Worm (Caenorhabditis elegans) whole organism, L4 larva: ENCODE measurements around the gene sbds-1.

Experiments used
- F44E2.7 ChIP-seq: fragments of 200-800 bp; sonication (Bioruptor generic); IDR thresholded peaks from 2 replicates; pipeline ENCODE4 v2.1.2; 2022; ENCODE audit warnings: missing genetic modification characterization, missing compliant biosample characterization
- attf-4 ChIP-seq: sonication (generic microtip); optimal IDR thresholded peaks from 3 replicates; lab custom pipeline; 2017; ENCODE audit warnings: missing biosample characterization, missing genetic modification characterization
- ceh-82 ChIP-seq: sonication (generic microtip); optimal IDR thresholded peaks from 2 replicates; lab custom pipeline; 2017; ENCODE audit warnings: missing biosample characterization, missing genetic modification characterization
- daf-19 ChIP-seq: fragments of 200-800 bp; sonication (Bioruptor generic); conservative IDR thresholded peaks from 2 replicates; pipeline ENCODE4 v1.3.6; 2022; ENCODE audit warnings: missing genetic modification characterization, missing compliant biosample characterization
- lin-15B ChIP-seq: fragments of 150-350 bp; sonication (generic microtip); optimal IDR thresholded peaks from 3 replicates; lab custom pipeline; 2014; ENCODE audit warnings: missing biosample characterization, missing genetic modification characterization
- mxl-2 ChIP-seq: fragments of 200-800 bp; sonication (Bioruptor generic); conservative IDR thresholded peaks from 2 replicates; pipeline ENCODE4 v1.3.6; 2022; ENCODE audit warnings: missing genetic modification reagents, missing genetic modification characterization, missing compliant biosample characterization
- mxl-3 ChIP-seq: fragments of 200-800 bp; sonication (Bioruptor generic); optimal IDR thresholded peaks from 2 replicates; lab custom pipeline; 2018; ENCODE audit warnings: mild to moderate bottlenecking, missing genetic modification characterization, missing compliant biosample characterization
- pqm-1 ChIP-seq: sonication (generic microtip); optimal IDR thresholded peaks from 2 replicates; lab custom pipeline; 2017; ENCODE audit warnings: missing biosample characterization, missing genetic modification characterization
- set-16 ChIP-seq: fragments of 200-800 bp; sonication (Bioruptor generic); IDR thresholded peaks from 2 replicates; pipeline ENCODE4 v1.3.6; 2022; ENCODE audit warnings: missing genetic modification reagents, missing genetic modification characterization, missing compliant biosample characterization

DNA sequence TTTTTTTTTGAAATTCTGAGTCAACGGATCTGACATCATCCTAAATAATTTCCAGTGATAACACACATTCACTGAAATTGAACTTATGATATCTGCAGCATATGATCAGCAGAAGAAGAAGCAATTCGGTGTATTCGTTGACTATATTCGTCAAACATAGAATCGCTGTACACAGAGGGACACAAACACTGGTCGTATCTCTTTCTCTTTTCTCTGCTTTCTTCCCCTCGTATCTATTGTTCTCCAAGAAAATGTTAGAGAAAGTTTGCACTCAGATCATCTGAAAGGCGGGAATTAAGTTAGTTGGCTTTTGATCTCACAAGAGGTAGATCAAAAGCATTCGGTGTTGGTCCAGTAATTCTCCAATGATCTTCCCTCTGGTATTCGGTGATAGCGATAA, 12.3 kb upstream of the sbds-1 start:
- TF ChIP-seq mxl-2 (GFP tag; lab: Robert Waterston, UW) (no peak), pqm-1 (tag; lab: Kevin White, UChicago) (no peak), daf-19 (no peak), attf-4 (tag; lab: Kevin White, UChicago) (no peak), mxl-3 (GFP tag; lab: Kevin White, UChicago) (no peak), ceh-82 (tag; lab: Kevin White, UChicago) (no peak), F44E2.7 (GFP tag; lab: Robert Waterston, UW) (no peak), set-16 (GFP tag; lab: Robert Waterston, UW) (no peak), lin-15B (tag; lab: Kevin White, UChicago) (no peak)
